Worm (Caenorhabditis elegans) whole organism, midembryonic: ENCODE results near the gene dop-3.

Experiments
- T22C8.4 ChIP-seq: fragments of 200-800 bp; sonication (Bioruptor generic); IDR thresholded peaks from 2 replicates; pipeline ENCODE4 v1.3.6; 2022; ENCODE audit warnings: missing genetic modification characterization, missing compliant biosample characterization
- cog-1 ChIP-seq: sonication (generic microtip); optimal IDR thresholded peaks from 2 replicates; lab custom pipeline; 2016; ENCODE audit warnings: missing genetic modification characterization, missing compliant biosample characterization
- flt-1 ChIP-seq: fragments of 200-800 bp; sonication (Bioruptor generic); IDR thresholded peaks from 2 replicates; pipeline ENCODE4 v1.3.6; 2022; ENCODE audit warnings: missing genetic modification characterization, missing compliant biosample characterization
- klf-2 ChIP-seq: fragments of 200-800 bp; sonication (Bioruptor generic); conservative IDR thresholded peaks from 2 replicates; pipeline ENCODE4 v1.3.6; 2022; ENCODE audit warnings: missing genetic modification reagents, missing genetic modification characterization, missing compliant biosample characterization
- med-1 ChIP-seq: sonication (generic microtip); optimal IDR thresholded peaks from 2 replicates; lab custom pipeline; 2017; ENCODE audit warnings: missing genetic modification characterization, mild to moderate bottlenecking, missing compliant biosample characterization, antibody characterized with exemption, missing genetic modification reagents; ENCODE audit not compliant: insufficient read depth
- ref-1 ChIP-seq: fragments of 200-800 bp; sonication (Bioruptor generic); conservative IDR thresholded peaks from 2 replicates; pipeline ENCODE4 v1.3.6; 2022; ENCODE audit warnings: missing genetic modification reagents, missing genetic modification characterization, missing compliant biosample characterization
- tab-1 ChIP-seq: fragments of 200-800 bp; sonication (Bioruptor generic); IDR thresholded peaks from 2 replicates; pipeline ENCODE4 v1.3.6; 2022; ENCODE audit warnings: missing genetic modification characterization, missing compliant biosample characterization
- ztf-23 ChIP-seq: fragments of 200-800 bp; sonication (Bioruptor generic); IDR thresholded peaks from 2 replicates; pipeline ENCODE4 v1.3.6; 2022; ENCODE audit warnings: missing genetic modification reagents, missing genetic modification characterization, missing compliant biosample characterization
- ztf-29 ChIP-seq: fragments of 200-800 bp; sonication (Bioruptor generic); IDR thresholded peaks from 2 replicates; pipeline ENCODE4 v1.3.6; 2022; ENCODE audit warnings: missing genetic modification reagents, missing genetic modification characterization, missing compliant biosample characterization

Gene dop-3

ce11 chrX:6569624-6570023, at the start of gene dop-3:
dop-3 (minus strand) TSS chrX:6569724.
- TF ChIP-seq flt-1 (no peak), tab-1 (GFP tag; lab: Robert Waterston, UW) (no peak), klf-2 (GFP tag; lab: Robert Waterston, UW) (no peak), ztf-29 (GFP tag; lab: Robert Waterston, UW) (no peak), cog-1 (tag; lab: Kevin White, UChicago) (no peak), med-1 (GFP tag; lab: Kevin White, UChicago) (no peak), T22C8.4 (GFP tag; lab: Robert Waterston, UW) (no peak), ref-1 (GFP tag; lab: Robert Waterston, UW) (no peak)

- TF ChIP-seq med-1 (GFP tag; lab: Kevin White, UChicago) (no peak), tab-1 (GFP tag; lab: Robert Waterston, UW) (no peak), ztf-29 (GFP tag; lab: Robert Waterston, UW) (no peak), ref-1 (GFP tag; lab: Robert Waterston, UW) (no peak), ztf-23 (GFP tag; lab: Robert Waterston, UW) (no peak), cog-1 (tag; lab: Kevin White, UChicago) (no peak), klf-2 (GFP tag; lab: Robert Waterston, UW) (no peak), flt-1 (no peak), T22C8.4 (GFP tag; lab: Robert Waterston, UW) (no peak)
These were observed 49.2 kb upstream of the dop-3 start, which contains the start of gene kqt-1 for ce11 chrX:6618712-6619111. kqt-1 (plus strand) TSS chrX:6619012.

- no peak for TF ChIP-seq flt-1
- no peak for TF ChIP-seq cog-1 (tag; lab: Kevin White, UChicago)
- TF ChIP-seq ztf-29 (GFP tag; lab: Robert Waterston, UW) = no peak
- TF ChIP-seq ztf-23 (GFP tag; lab: Robert Waterston, UW) = no peak
- TF ChIP-seq klf-2 (GFP tag; lab: Robert Waterston, UW) = no peak
- TF ChIP-seq T22C8.4 (GFP tag; lab: Robert Waterston, UW) = no peak
- no peak for TF ChIP-seq ref-1 (GFP tag; lab: Robert Waterston, UW)
- no peak for TF ChIP-seq med-1 (GFP tag; lab: Kevin White, UChicago)
- no peak for TF ChIP-seq tab-1 (GFP tag; lab: Robert Waterston, UW)
These were observed 48.1 kb upstream of the dop-3 start for ce11 chrX:6617622-6618021.

ce11 chrX:6613537-6613936, 44.0 kb upstream of the dop-3 start:
- no peak for TF ChIP-seq flt-1
- TF ChIP-seq med-1 (GFP tag; lab: Kevin White, UChicago) = no peak

- no peak for TF ChIP-seq cog-1 (tag; lab: Kevin White, UChicago)
- TF ChIP-seq T22C8.4 (GFP tag; lab: Robert Waterston, UW) = no peak
- TF ChIP-seq med-1 (GFP tag; lab: Kevin White, UChicago) = no peak
- no peak for TF ChIP-seq klf-2 (GFP tag; lab: Robert Waterston, UW)
- no peak for TF ChIP-seq flt-1
- TF ChIP-seq ztf-23 (GFP tag; lab: Robert Waterston, UW) = no peak
- TF ChIP-seq ztf-29 (GFP tag; lab: Robert Waterston, UW) = no peak
- no peak for TF ChIP-seq tab-1 (GFP tag; lab: Robert Waterston, UW)
- TF ChIP-seq ref-1 (GFP tag; lab: Robert Waterston, UW) = no peak
These were observed 40.2 kb upstream of the dop-3 start, which contains the start of gene C25B8.8 for ce11 chrX:6609717-6610116. C25B8.8 (plus strand) TSS chrX:6610017.

ce11 chrX:6609251-6609650, 39.7 kb upstream of the dop-3 start:
- TF ChIP-seq ztf-23 (GFP tag; lab: Robert Waterston, UW) = no peak
- no peak for TF ChIP-seq klf-2 (GFP tag; lab: Robert Waterston, UW)
- no peak for TF ChIP-seq cog-1 (tag; lab: Kevin White, UChicago)
- TF ChIP-seq ztf-29 (GFP tag; lab: Robert Waterston, UW) = no peak
- no peak for TF ChIP-seq T22C8.4 (GFP tag; lab: Robert Waterston, UW)
- no peak for TF ChIP-seq ref-1 (GFP tag; lab: Robert Waterston, UW)
- no peak for TF ChIP-seq tab-1 (GFP tag; lab: Robert Waterston, UW)
- no peak for TF ChIP-seq flt-1
- no peak for TF ChIP-seq med-1 (GFP tag; lab: Kevin White, UChicago)

- TF ChIP-seq flt-1 (no peak), med-1 (GFP tag; lab: Kevin White, UChicago) (no peak), klf-2 (GFP tag; lab: Robert Waterston, UW) (no peak), cog-1 (tag; lab: Kevin White, UChicago) (no peak)
These were observed 38.1 kb upstream of the dop-3 start for ce11 chrX:6607599-6607998.

- no peak for TF ChIP-seq flt-1
- no peak for TF ChIP-seq ztf-29 (GFP tag; lab: Robert Waterston, UW)
- no peak for TF ChIP-seq T22C8.4 (GFP tag; lab: Robert Waterston, UW)
- TF ChIP-seq tab-1 (GFP tag; lab: Robert Waterston, UW) = no peak
- no peak for TF ChIP-seq ztf-23 (GFP tag; lab: Robert Waterston, UW)
- TF ChIP-seq klf-2 (GFP tag; lab: Robert Waterston, UW) = no peak
- no peak for TF ChIP-seq ref-1 (GFP tag; lab: Robert Waterston, UW)
- no peak for TF ChIP-seq cog-1 (tag; lab: Kevin White, UChicago)
These were observed 37.5 kb upstream of the dop-3 start, which contains the start of gene cpr-6 for ce11 chrX:6606991-6607390. cpr-6 (plus strand) TSS chrX:6607207.

- TF ChIP-seq flt-1 (no peak), ztf-29 (GFP tag; lab: Robert Waterston, UW) (no peak), ref-1 (GFP tag; lab: Robert Waterston, UW) (no peak), med-1 (GFP tag; lab: Kevin White, UChicago) (no peak), T22C8.4 (GFP tag; lab: Robert Waterston, UW) (no peak), tab-1 (GFP tag; lab: Robert Waterston, UW) (no peak), ztf-23 (GFP tag; lab: Robert Waterston, UW) (no peak), klf-2 (GFP tag; lab: Robert Waterston, UW) (no peak), cog-1 (tag; lab: Kevin White, UChicago) (no peak)
These were observed 33.6 kb upstream of the dop-3 start, which contains the start of gene F23G4.1 for ce11 chrX:6603098-6603497. F23G4.1 (minus strand) TSS chrX:6603198.
